Worm (Caenorhabditis elegans) whole organism, midembryonic: ENCODE measurements around the gene vglu-3.
A peak's percentile ranks its signal among the peaks of the same experiment; 100 is the strongest.

Source experiments
- T22C8.4 ChIP-seq: fragments of 200-800 bp; sonication (Bioruptor generic); IDR thresholded peaks from 2 replicates; pipeline ENCODE4 v1.3.6; 2022; ENCODE audit warnings: missing genetic modification characterization, missing compliant biosample characterization
- cog-1 ChIP-seq: sonication (generic microtip); optimal IDR thresholded peaks from 2 replicates; lab custom pipeline; 2016; ENCODE audit warnings: missing genetic modification characterization, missing compliant biosample characterization
- flt-1 ChIP-seq: fragments of 200-800 bp; sonication (Bioruptor generic); IDR thresholded peaks from 2 replicates; pipeline ENCODE4 v1.3.6; 2022; ENCODE audit warnings: missing genetic modification characterization, missing compliant biosample characterization
- klf-2 ChIP-seq: fragments of 200-800 bp; sonication (Bioruptor generic); conservative IDR thresholded peaks from 2 replicates; pipeline ENCODE4 v1.3.6; 2022; ENCODE audit warnings: missing genetic modification reagents, missing genetic modification characterization, missing compliant biosample characterization
- med-1 ChIP-seq: sonication (generic microtip); optimal IDR thresholded peaks from 2 replicates; lab custom pipeline; 2017; ENCODE audit warnings: missing genetic modification characterization, mild to moderate bottlenecking, missing compliant biosample characterization, antibody characterized with exemption, missing genetic modification reagents; ENCODE audit not compliant: insufficient read depth
- ref-1 ChIP-seq: fragments of 200-800 bp; sonication (Bioruptor generic); conservative IDR thresholded peaks from 2 replicates; pipeline ENCODE4 v1.3.6; 2022; ENCODE audit warnings: missing genetic modification reagents, missing genetic modification characterization, missing compliant biosample characterization
- tab-1 ChIP-seq: fragments of 200-800 bp; sonication (Bioruptor generic); IDR thresholded peaks from 2 replicates; pipeline ENCODE4 v1.3.6; 2022; ENCODE audit warnings: missing genetic modification characterization, missing compliant biosample characterization
- ztf-23 ChIP-seq: fragments of 200-800 bp; sonication (Bioruptor generic); IDR thresholded peaks from 2 replicates; pipeline ENCODE4 v1.3.6; 2022; ENCODE audit warnings: missing genetic modification reagents, missing genetic modification characterization, missing compliant biosample characterization
- ztf-29 ChIP-seq: fragments of 200-800 bp; sonication (Bioruptor generic); IDR thresholded peaks from 2 replicates; pipeline ENCODE4 v1.3.6; 2022; ENCODE audit warnings: missing genetic modification reagents, missing genetic modification characterization, missing compliant biosample characterization

The vglu-3 gene

ce11 chrIII:10300078-10300477 is at the start of gene vglu-3:
TSS of gene vglu-3 (plus strand) at chrIII:10300378.
- TF ChIP-seq med-1 (GFP tag; lab: Kevin White, UChicago) (no peak), ztf-23 (no peak), ref-1 (no peak), ztf-29 (GFP tag; lab: Robert Waterston, UW) (no peak), T22C8.4 (GFP tag; lab: Robert Waterston, UW) (no peak), cog-1 (tag; lab: Kevin White, UChicago) (no peak), flt-1 (GFP tag; lab: Robert Waterston, UW) (no peak), tab-1 (GFP tag; lab: Robert Waterston, UW) (no peak), klf-2 (GFP tag; lab: Robert Waterston, UW) (no peak)

DNA sequence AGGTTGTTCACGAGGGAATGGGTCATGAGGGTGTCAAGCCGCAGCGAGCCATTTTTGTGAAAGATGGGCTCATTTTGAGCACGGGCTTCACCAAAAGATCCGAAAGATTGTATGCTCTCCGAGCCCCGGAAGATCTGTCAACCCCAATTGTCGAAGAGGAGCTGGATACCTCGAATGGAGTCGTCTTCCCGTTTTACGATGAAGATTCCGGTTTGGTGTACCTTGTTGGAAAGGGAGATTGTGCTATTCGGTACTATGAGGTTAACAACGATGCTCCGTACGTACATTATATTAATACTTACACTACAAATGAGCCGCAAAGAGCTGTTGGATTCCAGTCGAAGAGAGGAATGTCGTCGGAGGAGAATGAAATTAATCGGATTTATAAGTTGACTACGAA is 49.1 kb upstream of the vglu-3 start:
- no peak for TF ChIP-seq med-1 (GFP tag; lab: Kevin White, UChicago)
- no peak for TF ChIP-seq tab-1 (GFP tag; lab: Robert Waterston, UW)
- no peak for TF ChIP-seq ztf-29 (GFP tag; lab: Robert Waterston, UW)
- no peak for TF ChIP-seq klf-2 (GFP tag; lab: Robert Waterston, UW)
- no peak for TF ChIP-seq T22C8.4 (GFP tag; lab: Robert Waterston, UW)
- no peak for TF ChIP-seq cog-1 (tag; lab: Kevin White, UChicago)
- TF ChIP-seq flt-1 (GFP tag; lab: Robert Waterston, UW), result no peak
- TF ChIP-seq ztf-23, result no peak

DNA sequence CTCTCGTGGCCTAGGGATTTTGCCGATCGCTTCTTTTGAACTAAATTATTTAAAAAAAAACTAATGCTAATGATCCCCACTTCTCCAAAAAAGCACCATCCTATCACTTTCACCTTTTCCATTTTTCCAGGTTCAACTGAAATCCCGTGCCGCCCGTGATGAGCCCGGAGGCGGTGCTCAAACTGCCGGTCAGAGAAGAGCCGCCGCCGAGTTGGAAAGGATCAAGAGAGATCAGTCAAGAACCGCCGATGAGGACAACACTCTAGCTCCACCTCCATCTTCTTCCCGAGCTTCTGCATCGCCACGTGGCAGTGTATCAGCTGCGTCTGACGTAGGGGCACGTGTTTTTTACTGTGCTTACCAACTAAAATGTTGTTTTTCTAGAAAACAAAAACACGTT is 46.8 kb upstream of the vglu-3 start:
- TF ChIP-seq T22C8.4 (GFP tag; lab: Robert Waterston, UW) (no peak), med-1 (GFP tag; lab: Kevin White, UChicago) (no peak), klf-2 (GFP tag; lab: Robert Waterston, UW) (no peak), ref-1 (no peak), ztf-23 (no peak), cog-1 (tag; lab: Kevin White, UChicago) (no peak), tab-1 (GFP tag; lab: Robert Waterston, UW) (no peak), ztf-29 (GFP tag; lab: Robert Waterston, UW) (no peak), flt-1 (GFP tag; lab: Robert Waterston, UW) (no peak)

DNA sequence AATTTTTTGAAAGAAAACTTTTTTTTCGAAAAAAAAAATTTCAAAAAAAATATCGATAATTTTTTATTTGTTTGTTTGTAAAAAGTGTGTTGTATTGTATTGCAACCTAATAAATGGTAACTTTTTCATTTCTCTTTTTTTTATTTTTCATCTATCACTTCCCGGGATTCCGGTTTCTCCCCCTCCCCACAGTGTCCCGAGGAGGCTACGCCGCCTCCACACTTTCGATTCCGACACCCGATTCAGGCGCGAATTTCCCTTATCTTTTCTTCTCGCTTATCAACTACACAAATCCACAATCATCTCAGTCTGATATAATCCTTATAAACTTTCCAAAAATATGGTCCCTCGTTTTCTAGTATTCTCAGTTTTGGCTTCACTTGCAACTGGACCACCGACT is 45.6 kb upstream of the vglu-3 start, which contains the start of gene R01H10.4:
Gene R01H10.4 (plus strand): TSS at position 236 of the 400 bp plus-strand sequence.
- TF ChIP-seq T22C8.4 (GFP tag; lab: Robert Waterston, UW), result no peak
- TF ChIP-seq tab-1 (GFP tag; lab: Robert Waterston, UW), result no peak
- TF ChIP-seq cog-1 (tag; lab: Kevin White, UChicago), result no peak
- TF ChIP-seq klf-2 (GFP tag; lab: Robert Waterston, UW), result no peak
- TF ChIP-seq ztf-23, result no peak
- TF ChIP-seq med-1 (GFP tag; lab: Kevin White, UChicago), result no peak

- no peak for TF ChIP-seq klf-2 (GFP tag; lab: Robert Waterston, UW)
- TF ChIP-seq ztf-23, result no peak
- no peak for TF ChIP-seq T22C8.4 (GFP tag; lab: Robert Waterston, UW)
- TF ChIP-seq med-1 (GFP tag; lab: Kevin White, UChicago), result no peak
- no peak for TF ChIP-seq ref-1
- TF ChIP-seq flt-1 (GFP tag; lab: Robert Waterston, UW), result no peak
- TF ChIP-seq ztf-29 (GFP tag; lab: Robert Waterston, UW), result no peak
- no peak for TF ChIP-seq cog-1 (tag; lab: Kevin White, UChicago)
- TF ChIP-seq tab-1 (GFP tag; lab: Robert Waterston, UW), result no peak
These were observed 41.5 kb upstream of the vglu-3 start, which contains the start of gene rip-1 for ce11 chrIII:10258641-10259040. TSS of gene rip-1 (minus strand) at chrIII:10258741.

- TF ChIP-seq ztf-23 (no peak), ztf-29 (GFP tag; lab: Robert Waterston, UW) (no peak), flt-1 (GFP tag; lab: Robert Waterston, UW) (no peak), klf-2 (GFP tag; lab: Robert Waterston, UW) (no peak), med-1 (GFP tag; lab: Kevin White, UChicago) (no peak), T22C8.4 (GFP tag; lab: Robert Waterston, UW) (no peak), cog-1 (tag; lab: Kevin White, UChicago) (no peak)
These were observed 38.9 kb upstream of the vglu-3 start for ce11 chrIII:10261256-10261655.

ce11 chrIII:10261682-10262081 is 38.5 kb upstream of the vglu-3 start, which contains the start of gene bbs-5:
TSS of gene bbs-5 (minus strand) at chrIII:10261782.
- TF ChIP-seq cog-1 (tag; lab: Kevin White, UChicago), result no peak
- no peak for TF ChIP-seq ztf-29 (GFP tag; lab: Robert Waterston, UW)
- no peak for TF ChIP-seq med-1 (GFP tag; lab: Kevin White, UChicago)
- TF ChIP-seq flt-1 (GFP tag; lab: Robert Waterston, UW), result no peak
- no peak for TF ChIP-seq tab-1 (GFP tag; lab: Robert Waterston, UW)
- TF ChIP-seq T22C8.4 (GFP tag; lab: Robert Waterston, UW), result no peak
- TF ChIP-seq klf-2 (GFP tag; lab: Robert Waterston, UW), result no peak
- TF ChIP-seq ztf-23, result no peak
- no peak for TF ChIP-seq ref-1

DNA sequence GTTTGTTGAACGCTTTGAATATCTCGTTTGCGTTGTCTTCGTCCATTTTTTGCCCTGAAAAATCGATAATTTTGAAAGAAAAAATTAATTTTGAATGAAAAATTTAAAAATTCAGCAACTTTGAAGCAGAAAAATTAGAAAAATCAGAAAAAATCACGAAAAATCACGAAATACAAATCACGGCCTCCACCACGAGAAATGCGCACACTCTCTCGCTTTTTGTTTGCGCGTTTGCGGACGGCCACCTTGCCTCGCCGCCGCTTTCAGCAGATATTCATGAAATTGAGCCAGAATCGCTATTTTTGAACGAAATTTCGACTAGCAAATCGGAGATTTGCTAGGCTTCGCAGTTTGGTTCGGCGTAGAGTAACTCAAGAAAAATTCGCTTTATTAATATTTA is 33.4 kb upstream of the vglu-3 start, which contains the start of gene inpp-4B:
Gene inpp-4B (minus strand): TSS at position 54 of the 400 bp plus-strand sequence.
- 0 out of 2 replicates have a peak, but pooled peaks have one; percentile 11 for TF ChIP-seq T22C8.4 (GFP tag; lab: Robert Waterston, UW)

- TF ChIP-seq T22C8.4 (GFP tag; lab: Robert Waterston, UW) (peak; percentile 21; the same call in 1 of the 2 replicates), klf-2 (GFP tag; lab: Robert Waterston, UW) (peak; percentile 86), med-1 (GFP tag; lab: Kevin White, UChicago) (no peak), ztf-23 (peak; percentile 91), flt-1 (GFP tag; lab: Robert Waterston, UW) (peak; percentile 85), tab-1 (GFP tag; lab: Robert Waterston, UW) (0 out of 2 replicates have a peak, but pooled peaks have one; percentile 19), ztf-29 (GFP tag; lab: Robert Waterston, UW) (peak; percentile 15; the same call in 1 of the 2 replicates), ref-1 (peak; percentile 54; the same call in 1 of the 2 replicates), cog-1 (tag; lab: Kevin White, UChicago) (no peak)
These were observed 29.3 kb upstream of the vglu-3 start, which contains the start of gene cnk-1 for ce11 chrIII:10270778-10271307. TSS of gene cnk-1 (plus strand) at chrIII:10271257.
